Fruit fly (Drosophila melanogaster) whole organism: ENCODE results near the gene TTLL3B.

Experiments used
- CG8478 ChIP-seq: fragments of >200 bp; optimal IDR thresholded peaks from 2 replicates; lab custom pipeline; 2018; ENCODE audit warnings: inconsistent platforms
- Dll ChIP-seq: fragments of >200 bp; optimal IDR thresholded peaks from 2 replicates; lab custom pipeline; 2017
- EcR ChIP-seq, 2 experiments: fragments of >200 bp; optimal IDR thresholded peaks; 2 replicates each; lab custom pipeline; 2017; ENCODE audit warnings: missing biosample characterization in 2 of 2, missing genetic modification characterization in 2 of 2, missing genetic modification reagents in 2 of 2
- pan ChIP-seq: fragments of >200 bp; optimal IDR thresholded peaks from 2 replicates; lab custom pipeline; 2017
- psq ChIP-seq: fragments of >200 bp; optimal IDR thresholded peaks from 2 replicates; lab custom pipeline; 2017
- usp ChIP-seq: fragments of >200 bp; optimal IDR thresholded peaks from 2 replicates; lab custom pipeline; 2017; ENCODE audit warnings: missing biosample characterization, missing genetic modification characterization, mixed read lengths

The TTLL3B gene

DNA sequence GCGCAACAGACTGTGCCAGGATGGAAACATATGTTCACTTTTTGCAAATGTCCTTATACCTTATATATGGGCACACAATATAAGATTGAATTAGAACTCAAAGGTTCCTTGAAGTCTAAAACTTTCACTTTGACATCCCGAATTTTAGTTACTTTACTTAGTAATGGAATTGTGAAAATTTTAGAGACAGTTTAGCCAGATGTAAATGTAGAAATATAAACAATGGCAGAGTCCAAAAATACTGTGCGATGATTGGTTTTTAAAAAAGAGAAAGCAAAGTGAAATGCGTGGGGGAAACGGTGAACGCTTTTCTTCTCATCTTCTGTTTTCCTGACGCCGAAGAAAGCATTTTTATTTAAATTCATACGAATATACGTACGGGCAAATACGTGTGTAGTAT, 15.1 kb downstream of the TTLL3B start, which contains the start of gene CG44271:
Gene CG44271 (minus strand): TSS at position 101 of the 400 bp plus-strand sequence.
- no peak for TF ChIP-seq CG8478
- TF ChIP-seq Dll, result no peak
- no peak for TF ChIP-seq usp
- no peak for TF ChIP-seq psq (lab: Kevin White, UChicago)
- no peak for TF ChIP-seq EcR (GFP tag; optimal IDR thresholded peaks at IDR 0.05; lab: Kevin White, UChicago)
- no peak for TF ChIP-seq pan (lab: Kevin White, UChicago)

dm6 chr2L:6751037-6751436, 18.4 kb downstream of the TTLL3B start:
- TF ChIP-seq pan (lab: Kevin White, UChicago), result no peak
- TF ChIP-seq EcR (GFP tag; optimal IDR thresholded peaks at IDR 0.05; lab: Kevin White, UChicago), result no peak
- TF ChIP-seq psq (lab: Kevin White, UChicago), result no peak
- TF ChIP-seq Dll, result no peak

- TF ChIP-seq usp (no peak), EcR (GFP tag; optimal IDR thresholded peaks at IDR 0.05; lab: Kevin White, UChicago) (no peak)
Observed at dm6 chr2L:6759528-6759927, 26.9 kb downstream of the TTLL3B start, which contains the start of gene CG11322. CG11322 (minus strand) TSS chr2L:6759628.

dm6 chr2L:6772655-6773054, 40.0 kb downstream of the TTLL3B start, which contains the start of gene LUBEL:
LUBEL (minus strand) TSS chr2L:6772755.
- no peak for TF ChIP-seq psq (lab: Kevin White, UChicago)
- no peak for TF ChIP-seq usp
- no peak for TF ChIP-seq pan (lab: Kevin White, UChicago)
- TF ChIP-seq EcR (GFP tag; optimal IDR thresholded peaks at IDR 0.05; lab: Kevin White, UChicago), result no peak
- TF ChIP-seq CG8478, result no peak
- no peak for TF ChIP-seq Dll

dm6 chr2L:6773645-6774044, 41.0 kb downstream of the TTLL3B start, which contains the start of gene CG17378:
CG17378 (plus strand) TSS chr2L:6774041.
- TF ChIP-seq pan (lab: Kevin White, UChicago) (no peak), CG8478 (no peak), usp (no peak), Dll (no peak), psq (lab: Kevin White, UChicago) (no peak), EcR (GFP tag; optimal IDR thresholded peaks at IDR 0.05; lab: Kevin White, UChicago) (no peak)

DNA sequence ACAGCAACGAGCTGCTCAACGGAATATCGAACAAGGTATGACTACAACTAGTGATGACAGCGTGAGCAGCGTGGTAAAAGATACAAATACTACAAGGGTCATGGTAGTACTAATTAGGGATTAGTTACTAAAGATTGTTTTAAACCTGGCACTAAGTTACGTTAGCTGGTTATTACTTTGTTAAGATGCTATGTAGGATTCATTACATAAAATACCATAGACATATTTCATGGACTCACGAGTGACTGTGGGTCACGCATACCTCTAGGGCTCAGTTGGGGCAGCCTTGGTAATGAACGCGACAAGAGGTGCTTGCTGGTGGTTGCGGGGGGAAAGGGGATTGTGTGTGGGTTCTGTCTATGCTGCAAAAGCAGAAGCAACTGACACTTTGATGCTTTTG, 42.2 kb downstream of the TTLL3B start:
- TF ChIP-seq EcR (GFP tag; optimal IDR thresholded peaks at IDR 0.05; lab: Kevin White, UChicago) (no peak), usp (no peak), Dll (no peak), CG8478 (no peak), pan (lab: Kevin White, UChicago) (no peak), psq (lab: Kevin White, UChicago) (no peak)

DNA sequence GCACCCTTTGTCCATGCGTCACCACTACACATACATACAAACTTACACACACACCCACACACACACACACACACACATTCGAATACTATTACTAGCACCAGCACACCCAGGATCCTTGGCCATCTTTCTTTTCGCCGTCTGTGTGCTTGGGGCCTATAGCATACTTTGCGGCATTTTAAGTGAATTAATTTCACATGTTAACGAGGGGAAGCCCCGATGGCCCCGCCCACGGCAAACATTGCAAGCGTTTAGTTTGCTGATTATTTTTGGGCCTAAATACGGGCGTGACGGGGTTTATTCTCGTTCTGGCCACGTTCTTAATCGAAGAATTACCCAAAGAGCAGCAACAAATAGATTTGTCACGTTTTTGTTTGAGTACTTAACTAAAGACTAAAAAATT, 50.7 kb downstream of the TTLL3B start:
- TF ChIP-seq pan (lab: Kevin White, UChicago) (no peak), CG8478 (no peak), Dll (no peak), usp (no peak), psq (lab: Kevin White, UChicago) (no peak), EcR (GFP tag; optimal IDR thresholded peaks at IDR 0.05; lab: Kevin White, UChicago) (no peak)

DNA sequence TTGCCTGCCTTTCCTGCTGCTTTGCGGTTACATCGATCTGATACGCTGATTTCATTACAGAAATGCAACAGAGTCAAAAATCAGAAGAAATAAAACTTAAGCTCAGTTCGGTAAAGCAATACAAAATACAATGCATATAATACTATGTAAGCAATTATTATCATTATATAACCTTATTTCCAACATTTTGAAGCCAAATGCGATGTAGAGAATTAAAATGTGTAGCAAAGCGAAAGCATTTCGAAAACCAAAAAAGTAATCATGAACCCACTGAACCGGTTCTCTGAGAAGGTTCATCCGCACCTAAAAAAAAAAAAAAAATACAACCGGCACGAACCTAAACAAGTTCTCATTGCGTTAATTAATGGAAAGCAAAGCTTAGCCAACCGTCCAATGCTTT, 51.6 kb downstream of the TTLL3B start:
- TF ChIP-seq CG8478, result no peak
- no peak for TF ChIP-seq psq (lab: Kevin White, UChicago)
- no peak for TF ChIP-seq Dll
- TF ChIP-seq usp, result no peak
- TF ChIP-seq EcR (GFP tag; optimal IDR thresholded peaks at IDR 0.05; lab: Kevin White, UChicago), result no peak
- no peak for TF ChIP-seq pan (lab: Kevin White, UChicago)

- TF ChIP-seq psq (lab: Kevin White, UChicago), result no peak
- no peak for TF ChIP-seq CG8478
- TF ChIP-seq usp, result no peak
- TF ChIP-seq pan (lab: Kevin White, UChicago), result no peak
- no peak for TF ChIP-seq Dll
- TF ChIP-seq EcR (GFP tag; optimal IDR thresholded peaks at IDR 0.05; lab: Kevin White, UChicago), result no peak
Observed at dm6 chr2L:6785583-6785982, 52.9 kb downstream of the TTLL3B start.
